Worm (Caenorhabditis elegans) whole organism, L2 larva: ENCODE measurements around the gene srw-137.
A peak's percentile ranks its signal among the peaks of the same experiment; 100 is the strongest.

ENCODE experiments used
- F13H6.1 ChIP-seq: sonication (generic microtip); optimal IDR thresholded peaks from 2 replicates; lab custom pipeline; 2016; ENCODE audit warnings: missing genetic modification characterization, missing compliant biosample characterization
- R02D3.7 ChIP-seq: fragments of 150-350 bp; optimal IDR thresholded peaks from 2 replicates; lab custom pipeline; 2014; ENCODE audit warnings: missing biosample characterization, missing genetic modification characterization
- Y55F3AM.14 ChIP-seq: fragments of 200-800 bp; sonication (Bioruptor generic); optimal IDR thresholded peaks from 2 replicates; lab custom pipeline; 2018; ENCODE audit warnings: mild to moderate bottlenecking, missing genetic modification characterization, missing compliant biosample characterization
- alr-1 ChIP-seq: fragments of 150-350 bp; optimal IDR thresholded peaks from 2 replicates; lab custom pipeline; 2014; ENCODE audit warnings: missing biosample characterization, missing genetic modification characterization
- aly-2 ChIP-seq: fragments of 150-350 bp; optimal IDR thresholded peaks from 2 replicates; lab custom pipeline; 2014; ENCODE audit warnings: missing biosample characterization, missing genetic modification characterization
- ama-1 ChIP-seq: fragments of 150-350 bp; optimal IDR thresholded peaks from 2 replicates; lab custom pipeline; 2018; ENCODE audit warnings: inconsistent platforms
- blmp-1 ChIP-seq: sonication (generic microtip); optimal IDR thresholded peaks from 2 replicates; lab custom pipeline; 2017; ENCODE audit warnings: missing genetic modification characterization, mild to moderate bottlenecking, missing compliant biosample characterization, antibody characterized with exemption, moderate library complexity; ENCODE audit not compliant: insufficient read depth
- ceh-16 ChIP-seq: fragments of 150-350 bp; optimal IDR thresholded peaks from 2 replicates; lab custom pipeline; 2014; ENCODE audit warnings: missing biosample characterization, missing genetic modification characterization
- ceh-82 ChIP-seq: fragments of 150-350 bp; optimal IDR thresholded peaks from 2 replicates; lab custom pipeline; 2014; ENCODE audit warnings: missing biosample characterization, missing genetic modification characterization
- crh-2 ChIP-seq: sonication (generic microtip); optimal IDR thresholded peaks from 2 replicates; lab custom pipeline; 2017; ENCODE audit warnings: missing biosample characterization, missing genetic modification characterization
- dmd-4 ChIP-seq: sonication (generic microtip); optimal IDR thresholded peaks from 2 replicates; lab custom pipeline; 2017; ENCODE audit warnings: missing biosample characterization, missing genetic modification characterization
- elt-1 ChIP-seq: fragments of 150-350 bp; optimal IDR thresholded peaks from 2 replicates; lab custom pipeline; 2014; ENCODE audit warnings: missing biosample characterization, missing genetic modification characterization
- elt-3 ChIP-seq: sonication (generic microtip); optimal IDR thresholded peaks from 2 replicates; lab custom pipeline; 2017; ENCODE audit warnings: missing biosample characterization, missing genetic modification characterization
- fos-1 ChIP-seq: fragments of 150-350 bp; optimal IDR thresholded peaks from 2 replicates; lab custom pipeline; 2014; ENCODE audit warnings: missing biosample characterization, missing genetic modification characterization
- gmeb-1 ChIP-seq: fragments of 150-350 bp; optimal IDR thresholded peaks from 2 replicates; lab custom pipeline; 2014; ENCODE audit warnings: missing biosample characterization, missing genetic modification characterization
- lin-11 ChIP-seq: fragments of 150-350 bp; sonication (generic microtip); optimal IDR thresholded peaks from 2 replicates; lab custom pipeline; 2014; ENCODE audit warnings: missing biosample characterization, missing genetic modification characterization, inconsistent platforms, mixed read lengths
- lin-13 ChIP-seq: fragments of 150-350 bp; optimal IDR thresholded peaks from 2 replicates; lab custom pipeline; 2014; ENCODE audit warnings: missing biosample characterization, missing genetic modification reagents, missing genetic modification characterization
- lin-39 ChIP-seq: fragments of 150-350 bp; optimal IDR thresholded peaks from 2 replicates; lab custom pipeline; 2014; ENCODE audit warnings: missing biosample characterization, missing genetic modification reagents, missing genetic modification characterization
- lsy-2 ChIP-seq, 2 experiments: fragments of 150-350 bp in 1 of 2; sonication (generic microtip) in 1 of 2; optimal IDR thresholded peaks; 2 replicates each; lab custom pipeline; 2014 to 2017; ENCODE audit warnings: missing biosample characterization in 2 of 2, missing genetic modification characterization in 2 of 2
- mab-5 ChIP-seq: fragments of 150-350 bp; optimal IDR thresholded peaks from 2 replicates; lab custom pipeline; 2014; ENCODE audit warnings: missing biosample characterization, missing genetic modification characterization
- mbf-1 ChIP-seq: sonication (generic microtip); optimal IDR thresholded peaks from 2 replicates; lab custom pipeline; 2017; ENCODE audit warnings: missing biosample characterization, missing genetic modification characterization
- mdl-1 ChIP-seq, 2 experiments: fragments of 150-350 bp in 1 of 2; sonication (generic microtip) in 1 of 2; optimal IDR thresholded peaks; 2 replicates each; lab custom pipeline; 2017; ENCODE audit warnings: missing biosample characterization in 2 of 2, missing genetic modification characterization in 2 of 2
- nhr-10 ChIP-seq: sonication (generic microtip); optimal IDR thresholded peaks from 2 replicates; lab custom pipeline; 2017; ENCODE audit warnings: missing biosample characterization, missing genetic modification characterization
- nhr-129 ChIP-seq: fragments of 150-350 bp; optimal IDR thresholded peaks from 2 replicates; lab custom pipeline; 2014; ENCODE audit warnings: missing biosample characterization, missing genetic modification characterization
- nhr-21 ChIP-seq: fragments of 150-350 bp; optimal IDR thresholded peaks from 2 replicates; lab custom pipeline; 2014; ENCODE audit warnings: missing biosample characterization, missing genetic modification characterization
- nhr-23 ChIP-seq: fragments of 150-350 bp; optimal IDR thresholded peaks from 2 replicates; lab custom pipeline; 2014; ENCODE audit warnings: missing biosample characterization, missing genetic modification reagents, missing genetic modification characterization
- nhr-237 ChIP-seq: fragments of 150-350 bp; optimal IDR thresholded peaks from 2 replicates; lab custom pipeline; 2014; ENCODE audit warnings: missing biosample characterization, missing genetic modification characterization
- nhr-6 ChIP-seq: fragments of 150-350 bp; optimal IDR thresholded peaks from 2 replicates; lab custom pipeline; 2014; ENCODE audit warnings: missing biosample characterization, missing genetic modification characterization
- peb-1 ChIP-seq: fragments of 150-350 bp; optimal IDR thresholded peaks from 2 replicates; lab custom pipeline; 2014; ENCODE audit warnings: missing biosample characterization, missing genetic modification characterization
- sem-4 ChIP-seq: fragments of 150-350 bp; optimal IDR thresholded peaks from 2 replicates; lab custom pipeline; 2014; ENCODE audit warnings: missing biosample characterization, missing genetic modification reagents, missing genetic modification characterization
- skn-1 ChIP-seq: sonication (generic microtip); optimal IDR thresholded peaks from 2 replicates; lab custom pipeline; 2017; ENCODE audit warnings: missing biosample characterization, missing genetic modification characterization
- sma-3 ChIP-seq: sonication (generic microtip); optimal IDR thresholded peaks from 2 replicates; lab custom pipeline; 2016; ENCODE audit warnings: missing genetic modification reagents, missing genetic modification characterization, missing compliant biosample characterization
- unc-39 ChIP-seq: fragments of 150-350 bp; optimal IDR thresholded peaks from 2 replicates; lab custom pipeline; 2014; ENCODE audit warnings: missing biosample characterization, missing genetic modification characterization
- unc-55 ChIP-seq: fragments of 150-350 bp; sonication (generic microtip); optimal IDR thresholded peaks from 3 replicates; lab custom pipeline; 2014; ENCODE audit warnings: missing biosample characterization, missing genetic modification reagents, missing genetic modification characterization
- zag-1 ChIP-seq: fragments of 150-350 bp; optimal IDR thresholded peaks from 2 replicates; lab custom pipeline; 2014; ENCODE audit warnings: missing biosample characterization, missing genetic modification characterization
- ztf-1 ChIP-seq: fragments of 200-800 bp; sonication (Bioruptor generic); conservative IDR thresholded peaks from 2 replicates; pipeline ENCODE4 v1.3.6; 2022; ENCODE audit warnings: missing genetic modification characterization, missing compliant biosample characterization
- ztf-11 ChIP-seq: sonication (generic microtip); optimal IDR thresholded peaks from 2 replicates; lab custom pipeline; 2017; ENCODE audit warnings: missing biosample characterization, missing genetic modification characterization
- ztf-4 ChIP-seq: fragments of 150-350 bp; optimal IDR thresholded peaks from 2 replicates; lab custom pipeline; 2014; ENCODE audit warnings: missing biosample characterization, missing genetic modification characterization

srw-137 gene

DNA sequence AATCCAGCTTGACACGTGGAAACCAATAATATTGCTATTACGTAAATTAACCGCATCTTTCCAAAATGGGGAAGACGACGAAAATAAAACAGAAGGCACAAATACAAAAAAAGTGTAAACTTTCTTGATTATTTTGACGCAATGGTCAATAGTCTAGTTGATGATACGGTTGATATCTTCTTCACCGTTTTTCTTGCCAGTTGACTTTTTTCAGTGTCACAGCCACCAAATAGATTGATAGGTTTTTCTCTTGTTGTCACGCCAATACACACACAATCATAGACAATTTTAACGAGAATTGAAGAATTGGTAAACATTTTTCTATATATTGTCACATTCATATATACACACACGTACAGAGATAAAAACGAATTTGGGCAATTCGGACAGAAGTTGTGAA lies 34.2 kb downstream of the srw-137 start, which contains the start of gene zmp-3:
Gene zmp-3, minus strand, starts transcription at position 101 of the 400 bp plus-strand sequence.
- TF ChIP-seq gmeb-1 (tag; lab: Kevin White, UChicago) (no peak), unc-55 (GFP tag; lab: Kevin White, UChicago) (no peak), F13H6.1 (no peak), ztf-11 (tag; lab: Kevin White, UChicago) (no peak), elt-3 (no peak), mdl-1 (tag; optimal IDR thresholded peaks at IDR 0.05; lab: Kevin White, UChicago) (no peak), elt-1 (tag; lab: Kevin White, UChicago) (no peak), lin-39 (no peak), R02D3.7 (tag; lab: Kevin White, UChicago) (no peak), nhr-21 (tag; lab: Kevin White, UChicago) (no peak), alr-1 (tag; lab: Kevin White, UChicago) (no peak), nhr-23 (no peak), ceh-16 (tag; lab: Kevin White, UChicago) (no peak), blmp-1 (tag; lab: Kevin White, UChicago) (no peak), sem-4 (tag; lab: Kevin White, UChicago) (no peak), aly-2 (tag; lab: Kevin White, UChicago) (no peak), nhr-129 (no peak), mab-5 (no peak)

DNA sequence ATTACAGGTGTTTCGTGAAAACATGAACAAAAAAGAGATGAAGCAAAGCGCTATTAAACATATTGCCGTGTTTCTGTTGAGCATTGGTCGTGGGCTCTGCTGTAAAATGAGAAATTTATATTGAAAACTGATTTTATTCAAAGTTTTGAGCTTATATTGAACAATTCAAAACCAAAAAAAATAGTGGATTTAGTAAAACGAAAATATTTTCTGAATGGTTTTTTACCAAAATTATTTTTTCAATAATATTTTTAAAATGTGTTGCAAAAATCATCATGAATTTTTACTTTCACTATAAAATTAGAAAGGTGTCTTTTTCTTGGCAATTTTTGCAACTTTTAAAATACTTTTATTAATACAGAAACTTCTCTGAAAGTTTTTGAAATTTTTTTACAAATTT lies 40.5 kb downstream of the srw-137 start, which contains the start of gene C31B8.7:
Gene C31B8.7, minus strand, starts transcription at position 101 of the 400 bp plus-strand sequence.
- TF ChIP-seq Y55F3AM.14 (no peak), nhr-129 (no peak), zag-1 (tag; lab: Kevin White, UChicago) (no peak), lin-13 (GFP tag; lab: Kevin White, UChicago) (no peak), unc-39 (tag; lab: Kevin White, UChicago) (no peak), crh-2 (tag; lab: Kevin White, UChicago) (no peak), mdl-1 (tag; optimal IDR thresholded peaks at IDR 0.05; lab: Kevin White, UChicago) (no peak), ztf-4 (tag; lab: Kevin White, UChicago) (no peak), ceh-16 (tag; lab: Kevin White, UChicago) (no peak), nhr-10 (tag; lab: Kevin White, UChicago) (no peak), ztf-1 (no peak), R02D3.7 (tag; lab: Kevin White, UChicago) (no peak), skn-1 (tag; lab: Kevin White, UChicago) (no peak), sma-3 (no peak), unc-55 (GFP tag; lab: Kevin White, UChicago) (no peak)

DNA sequence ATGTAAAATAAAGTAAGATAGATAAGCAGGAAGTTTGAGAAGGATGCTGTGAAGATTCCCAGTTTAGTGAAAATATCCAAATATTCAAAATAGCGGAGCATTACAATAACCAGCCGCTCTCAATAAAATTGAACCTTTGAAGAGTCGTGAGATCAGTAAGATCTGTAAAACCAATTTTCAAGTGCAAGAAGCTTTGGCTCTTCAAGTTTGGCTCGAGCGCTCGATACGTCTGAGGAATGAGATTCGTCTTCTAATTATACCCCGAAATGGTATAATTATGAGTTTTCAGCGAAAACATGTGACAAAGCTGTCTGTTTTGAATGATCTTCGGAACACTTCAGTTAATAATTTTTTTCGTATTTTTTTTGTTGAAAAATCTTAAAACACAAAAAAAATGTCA lies 43.9 kb downstream of the srw-137 start, which contains the start of gene str-46:
Gene str-46, minus strand, starts transcription at position 101 of the 400 bp plus-strand sequence.
- no peak for TF ChIP-seq nhr-10 (tag; lab: Kevin White, UChicago)
- TF ChIP-seq mab-5, result no peak
- TF ChIP-seq Y55F3AM.14, result no peak
- TF ChIP-seq alr-1 (tag; lab: Kevin White, UChicago), result no peak
- no peak for TF ChIP-seq peb-1 (tag; lab: Kevin White, UChicago)
- no peak for TF ChIP-seq lin-11
- no peak for TF ChIP-seq lin-13 (GFP tag; lab: Kevin White, UChicago)
- no peak for TF ChIP-seq dmd-4 (tag; lab: Kevin White, UChicago)
- TF ChIP-seq lsy-2 (tag; optimal IDR thresholded peaks at IDR 0.05; lab: Kevin White, UChicago), result no peak
- no peak for TF ChIP-seq nhr-6 (tag; lab: Kevin White, UChicago)

DNA sequence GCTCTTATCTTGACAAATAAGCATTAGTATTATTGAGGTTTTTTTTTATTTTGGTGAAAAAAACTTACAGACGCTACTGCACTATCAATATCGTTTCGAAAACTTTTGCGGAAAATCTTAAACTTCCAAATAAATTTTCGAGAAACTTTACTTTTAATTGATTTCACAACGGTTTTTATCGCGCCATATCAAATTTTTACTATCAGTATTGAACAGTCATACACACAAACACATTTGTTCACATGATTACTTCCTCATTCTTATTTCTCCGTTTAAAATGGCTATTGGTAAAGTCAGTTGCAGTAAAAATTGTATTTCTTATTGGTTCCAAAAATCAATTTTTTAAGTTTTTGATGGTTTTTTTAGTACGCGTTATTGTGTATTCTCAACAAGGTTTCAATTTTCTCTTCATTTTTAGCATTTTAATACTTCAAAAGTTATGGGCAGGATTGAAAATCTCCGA lies 47.5 kb downstream of the srw-137 start, which contains the start of gene pals-32:
Gene pals-32, plus strand, starts transcription at position 413 of the 463 bp plus-strand sequence.
- TF ChIP-seq ceh-82 (no peak), nhr-23 (no peak), Y55F3AM.14 (no peak), mbf-1 (tag; lab: Kevin White, UChicago) (no peak), nhr-237 (no peak), fos-1 (tag; lab: Kevin White, UChicago) (peak; percentile 57), ama-1 (no peak), dmd-4 (tag; lab: Kevin White, UChicago) (no peak), unc-39 (tag; lab: Kevin White, UChicago) (no peak)
